Fruit fly (Drosophila melanogaster) whole organism, embryonic: ENCODE measurements around the gene Rab18.

Experiments
- B-H1 ChIP-seq: fragments of 200-800 bp; sonication (Bioruptor generic); IDR thresholded peaks from 3 replicates; pipeline ENCODE4 v1.3.6; 2022; ENCODE audit warnings: missing biosample characterization, missing genetic modification characterization
- Blimp-1 ChIP-seq: fragments of 200-800 bp; sonication (Bioruptor generic); optimal IDR thresholded peaks from 3 replicates; lab custom pipeline; 2018; ENCODE audit warnings: missing biosample characterization, missing genetic modification characterization, mild to moderate bottlenecking, moderate library complexity, missing genetic modification reagents
- Bteb2 ChIP-seq: fragments of 200-800 bp; sonication (Bioruptor generic); optimal IDR thresholded peaks from 2 replicates; lab custom pipeline; 2016; ENCODE audit warnings: missing biosample characterization, missing genetic modification characterization
- CG10267 ChIP-seq: fragments of 200-800 bp; sonication (Bioruptor generic); optimal IDR thresholded peaks from 2 replicates; lab custom pipeline; 2018; ENCODE audit warnings: missing biosample characterization, mild to moderate bottlenecking, missing genetic modification characterization, moderate library complexity
- CG10462 ChIP-seq: fragments of 200-800 bp; sonication (Bioruptor generic); optimal IDR thresholded peaks from 2 replicates; lab custom pipeline; 2016; ENCODE audit warnings: missing biosample characterization, missing genetic modification characterization
- CG10959 ChIP-seq: fragments of 200-800 bp; sonication (Bioruptor generic); IDR thresholded peaks from 2 replicates; pipeline ENCODE4 v1.3.6; 2022; ENCODE audit warnings: missing biosample characterization, missing genetic modification characterization
- CG11085 ChIP-seq: fragments of 200-800 bp; sonication (Bioruptor generic); IDR thresholded peaks from 2 replicates; pipeline ENCODE4 v1.3.6; 2022; ENCODE audit warnings: missing biosample characterization, missing genetic modification characterization
- CG13123 ChIP-seq: fragments of 200-800 bp; sonication (Bioruptor generic); optimal IDR thresholded peaks from 2 replicates; lab custom pipeline; 2016; ENCODE audit warnings: missing biosample characterization, missing genetic modification characterization
- CG14667 ChIP-seq: fragments of 200-800 bp; sonication (Bioruptor generic); IDR thresholded peaks from 2 replicates; pipeline ENCODE4 v1.3.6; 2022; ENCODE audit warnings: missing biosample characterization, missing genetic modification characterization
- CG31224 ChIP-seq: fragments of 200-800 bp; sonication (Bioruptor generic); IDR thresholded peaks from 2 replicates; pipeline ENCODE4 v1.3.6; 2022; ENCODE audit warnings: missing biosample characterization, missing genetic modification characterization
- CG4404 ChIP-seq: fragments of 200-800 bp; sonication (Bioruptor generic); IDR thresholded peaks from 2 replicates; pipeline ENCODE4 v1.3.6; 2022; ENCODE audit warnings: missing biosample characterization, missing genetic modification characterization
- CG4707 ChIP-seq: fragments of 200-800 bp; sonication (Bioruptor generic); optimal IDR thresholded peaks from 2 replicates; lab custom pipeline; 2018; ENCODE audit warnings: missing biosample characterization, mild to moderate bottlenecking, missing genetic modification characterization, moderate library complexity
- CG6765 ChIP-seq: fragments of 200-800 bp; sonication (Bioruptor generic); optimal IDR thresholded peaks from 3 replicates; lab custom pipeline; 2017; ENCODE audit warnings: missing biosample characterization, mild to moderate bottlenecking, missing genetic modification characterization
- CG7928 ChIP-seq: fragments of 200-800 bp; sonication (Bioruptor generic); optimal IDR thresholded peaks from 2 replicates; lab custom pipeline; 2017; ENCODE audit warnings: missing biosample characterization, mild to moderate bottlenecking, missing genetic modification characterization
- CG8388 ChIP-seq: fragments of 200-800 bp; sonication (Bioruptor generic); optimal IDR thresholded peaks from 2 replicates; lab custom pipeline; 2019; ENCODE audit warnings: missing biosample characterization, mild to moderate bottlenecking, missing genetic modification characterization, moderate library complexity
- CG8765 ChIP-seq: fragments of 200-800 bp; sonication (Bioruptor generic); IDR thresholded peaks from 2 replicates; pipeline ENCODE4 v1.3.6; 2022; ENCODE audit warnings: missing biosample characterization, missing genetic modification characterization
- CG9817 ChIP-seq: fragments of 200-800 bp; sonication (Bioruptor generic); optimal IDR thresholded peaks from 2 replicates; lab custom pipeline; 2018; ENCODE audit warnings: missing biosample characterization, mild to moderate bottlenecking, missing genetic modification characterization, moderate library complexity
- CkIIα-i1 ChIP-seq: fragments of 200-800 bp; sonication (Bioruptor generic); IDR thresholded peaks from 2 replicates; pipeline ENCODE4 v1.3.6; 2022; ENCODE audit warnings: missing biosample characterization, missing genetic modification characterization
- D19B ChIP-seq: fragments of 200-800 bp; sonication (Bioruptor generic); optimal IDR thresholded peaks from 2 replicates; lab custom pipeline; 2017; ENCODE audit warnings: missing biosample characterization, mild to moderate bottlenecking, missing genetic modification characterization
- Deaf1 ChIP-seq: fragments of 200-800 bp; optimal IDR thresholded peaks from 3 replicates; lab custom pipeline; 2019; ENCODE audit warnings: missing biosample characterization, mild to moderate bottlenecking, missing genetic modification characterization, moderate library complexity
- Doc2 ChIP-seq: fragments of 200-800 bp; sonication (Bioruptor generic); IDR thresholded peaks from 2 replicates; pipeline ENCODE4 v1.3.6; 2022; ENCODE audit warnings: missing biosample characterization, missing genetic modification characterization
- Hand ChIP-seq: fragments of 200-800 bp; sonication (Bioruptor generic); optimal IDR thresholded peaks from 2 replicates; lab custom pipeline; 2017; ENCODE audit warnings: mild to moderate bottlenecking, missing biosample characterization, missing genetic modification reagents, missing genetic modification characterization
- Myb ChIP-seq: fragments of 200-800 bp; sonication (Bioruptor generic); optimal IDR thresholded peaks from 2 replicates; lab custom pipeline; 2016; ENCODE audit warnings: missing biosample characterization, missing genetic modification characterization
- Neu2 ChIP-seq: fragments of 200-800 bp; sonication (Bioruptor generic); optimal IDR thresholded peaks from 3 replicates; lab custom pipeline; 2016; ENCODE audit warnings: missing biosample characterization, missing genetic modification characterization, borderline replicate concordance
- Optix ChIP-seq: fragments of 200-800 bp; sonication (Bioruptor generic); IDR thresholded peaks from 3 replicates; pipeline ENCODE4 v1.3.6; 2022; ENCODE audit warnings: missing biosample characterization, missing genetic modification characterization
- Pdp1 ChIP-seq, 2 experiments: fragments of 200-800 bp; sonication (Bioruptor generic); optimal IDR thresholded peaks; 3 replicates each; lab custom pipeline; 2016; ENCODE audit warnings: missing biosample characterization in 2 of 2, missing genetic modification characterization in 2 of 2, mild to moderate bottlenecking in 1 of 2, moderate library complexity in 1 of 2
- ato ChIP-seq: fragments of 200-800 bp; sonication (Bioruptor generic); IDR thresholded peaks from 2 replicates; pipeline ENCODE4 v1.3.6; 2022; ENCODE audit warnings: missing biosample characterization, missing genetic modification characterization; ENCODE audit not compliant: partially characterized antibody
- bowl ChIP-seq: fragments of 200-800 bp; sonication (Bioruptor generic); IDR thresholded peaks from 2 replicates; pipeline ENCODE4 v1.3.6; 2022; ENCODE audit warnings: missing biosample characterization, missing genetic modification characterization
- bsh ChIP-seq, 2 experiments: fragments of 200-800 bp; sonication (Bioruptor generic); optimal IDR thresholded peaks; 2 replicates each; lab custom pipeline; 2017 to 2018; ENCODE audit warnings: mild to moderate bottlenecking in 2 of 2, missing biosample characterization in 2 of 2, missing genetic modification characterization in 2 of 2, moderate library complexity in 1 of 2
- chinmo ChIP-seq: fragments of 200-800 bp; sonication (Bioruptor generic); IDR thresholded peaks from 4 replicates; pipeline ENCODE4 v1.3.6; 2022; ENCODE audit warnings: missing biosample characterization, missing genetic modification characterization; ENCODE audit not compliant: partially characterized antibody
- chm ChIP-seq: fragments of 200-800 bp; sonication (Bioruptor generic); IDR thresholded peaks from 2 replicates; pipeline ENCODE4 v1.3.6; 2022; ENCODE audit warnings: missing biosample characterization, missing genetic modification characterization
- crc ChIP-seq: fragments of 200-800 bp; sonication (Bioruptor generic); optimal IDR thresholded peaks from 2 replicates; lab custom pipeline; 2016; ENCODE audit warnings: missing biosample characterization, missing genetic modification characterization
- cwo ChIP-seq: fragments of 200-800 bp; sonication (Bioruptor generic); optimal IDR thresholded peaks from 3 replicates; lab custom pipeline; 2017; ENCODE audit warnings: missing biosample characterization, missing genetic modification characterization, mild to moderate bottlenecking, moderate library complexity, missing genetic modification reagents
- ems ChIP-seq: fragments of 200-800 bp; sonication (Bioruptor generic); optimal IDR thresholded peaks from 3 replicates; lab custom pipeline; 2016; ENCODE audit warnings: missing biosample characterization, missing genetic modification characterization
- grau ChIP-seq: fragments of 200-800 bp; optimal IDR thresholded peaks from 3 replicates; lab custom pipeline; 2019; ENCODE audit warnings: missing biosample characterization, mild to moderate bottlenecking, missing genetic modification characterization, moderate library complexity
- h ChIP-seq: fragments of >200 bp; optimal IDR thresholded peaks from 2 replicates; lab custom pipeline; 2017
- hkb ChIP-seq, 2 experiments: fragments of 200-800 bp in 1 of 2; fragments of >200 bp in 1 of 2; sonication (Bioruptor generic) in 1 of 2; IDR thresholded peaks in 1 of 2; optimal IDR thresholded peaks in 1 of 2; 2 replicates each; pipeline versions ENCODE4 v1.3.6 to Lab custom; 2017 to 2022; ENCODE audit warnings: missing biosample characterization in 1 of 2, missing genetic modification characterization in 1 of 2
- nau ChIP-seq: fragments of 200-800 bp; sonication (Bioruptor generic); optimal IDR thresholded peaks from 3 replicates; lab custom pipeline; 2017; ENCODE audit warnings: missing biosample characterization, mild to moderate bottlenecking, missing genetic modification characterization, missing genetic modification reagents
- nerfin-1 ChIP-seq: fragments of 200-800 bp; sonication (Bioruptor generic); optimal IDR thresholded peaks from 3 replicates; lab custom pipeline; 2019; ENCODE audit warnings: missing biosample characterization, mild to moderate bottlenecking, missing genetic modification characterization, moderate library complexity
- pfk ChIP-seq: fragments of 200-800 bp; sonication (Bioruptor generic); optimal IDR thresholded peaks from 2 replicates; lab custom pipeline; 2018; ENCODE audit warnings: missing biosample characterization, mild to moderate bottlenecking, missing genetic modification characterization, moderate library complexity
- psq ChIP-seq: fragments of 200-800 bp; sonication (Bioruptor generic); optimal IDR thresholded peaks from 2 replicates; lab custom pipeline; 2017; ENCODE audit warnings: missing biosample characterization, missing genetic modification characterization
- scrt ChIP-seq: fragments of 200-800 bp; sonication (Bioruptor generic); optimal IDR thresholded peaks from 2 replicates; lab custom pipeline; 2018; ENCODE audit warnings: missing biosample characterization, mild to moderate bottlenecking, missing genetic modification characterization, moderate library complexity
- sna ChIP-seq: fragments of 200-800 bp; sonication (Bioruptor generic); IDR thresholded peaks from 2 replicates; pipeline ENCODE4 v1.3.6; 2022; ENCODE audit warnings: missing biosample characterization, missing genetic modification characterization; ENCODE audit not compliant: partially characterized antibody
- trh ChIP-seq: fragments of 200-800 bp; sonication (Bioruptor generic); optimal IDR thresholded peaks from 2 replicates; lab custom pipeline; 2016; ENCODE audit warnings: missing biosample characterization, missing genetic modification characterization
- tup ChIP-seq: fragments of 200-800 bp; sonication (Bioruptor generic); optimal IDR thresholded peaks from 2 replicates; lab custom pipeline; 2016; ENCODE audit warnings: missing biosample characterization, mild to moderate bottlenecking, missing genetic modification characterization, moderate library complexity
- vfl ChIP-seq: fragments of 200-800 bp; sonication (Bioruptor generic); optimal IDR thresholded peaks from 2 replicates; lab custom pipeline; 2016; ENCODE audit warnings: missing biosample characterization, missing genetic modification characterization
- wor ChIP-seq: fragments of 200-800 bp; sonication (Bioruptor generic); IDR thresholded peaks from 2 replicates; pipeline ENCODE4 v1.3.6; 2022; ENCODE audit warnings: missing biosample characterization, missing genetic modification characterization

Rab18 gene

DNA sequence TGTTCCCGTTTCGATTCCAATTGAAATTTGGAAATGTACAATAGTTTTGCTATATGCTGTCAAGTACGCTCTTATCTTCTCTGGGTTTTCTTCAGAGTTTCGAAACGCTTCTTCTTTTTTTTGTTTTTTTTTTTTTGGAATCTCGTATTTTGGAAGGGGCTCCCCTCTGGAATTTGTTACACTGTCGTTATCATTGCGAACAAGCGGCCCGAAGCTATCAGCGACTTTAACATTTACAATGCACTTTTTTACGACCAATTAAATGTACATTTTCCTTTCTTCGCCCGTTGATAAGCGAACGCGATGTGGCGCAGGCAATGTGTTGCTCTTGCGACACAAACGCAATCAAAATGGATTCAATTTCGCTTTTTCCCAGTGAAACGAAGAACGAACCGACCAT is 5.2 kb upstream of the Rab18 start:
- no peak for TF ChIP-seq CG8388
- no peak for TF ChIP-seq bsh (GFP tag; optimal IDR thresholded peaks at IDR 0.05; lab: Kevin White, UChicago)
- TF ChIP-seq ems (GFP tag; lab: Kevin White, UChicago) = no peak
- no peak for TF ChIP-seq CG4404
- TF ChIP-seq Myb = no peak
- peak in 1 of 2 experiments; percentile 0 for TF ChIP-seq Pdp1 (GFP tag; optimal IDR thresholded peaks at IDR 0.05; lab: Kevin White, UChicago)
- TF ChIP-seq chinmo = 0 out of 4 replicates have a peak, but pooled peaks have one; percentile 33
- TF ChIP-seq, all 482 proteins: peak for 2

DNA sequence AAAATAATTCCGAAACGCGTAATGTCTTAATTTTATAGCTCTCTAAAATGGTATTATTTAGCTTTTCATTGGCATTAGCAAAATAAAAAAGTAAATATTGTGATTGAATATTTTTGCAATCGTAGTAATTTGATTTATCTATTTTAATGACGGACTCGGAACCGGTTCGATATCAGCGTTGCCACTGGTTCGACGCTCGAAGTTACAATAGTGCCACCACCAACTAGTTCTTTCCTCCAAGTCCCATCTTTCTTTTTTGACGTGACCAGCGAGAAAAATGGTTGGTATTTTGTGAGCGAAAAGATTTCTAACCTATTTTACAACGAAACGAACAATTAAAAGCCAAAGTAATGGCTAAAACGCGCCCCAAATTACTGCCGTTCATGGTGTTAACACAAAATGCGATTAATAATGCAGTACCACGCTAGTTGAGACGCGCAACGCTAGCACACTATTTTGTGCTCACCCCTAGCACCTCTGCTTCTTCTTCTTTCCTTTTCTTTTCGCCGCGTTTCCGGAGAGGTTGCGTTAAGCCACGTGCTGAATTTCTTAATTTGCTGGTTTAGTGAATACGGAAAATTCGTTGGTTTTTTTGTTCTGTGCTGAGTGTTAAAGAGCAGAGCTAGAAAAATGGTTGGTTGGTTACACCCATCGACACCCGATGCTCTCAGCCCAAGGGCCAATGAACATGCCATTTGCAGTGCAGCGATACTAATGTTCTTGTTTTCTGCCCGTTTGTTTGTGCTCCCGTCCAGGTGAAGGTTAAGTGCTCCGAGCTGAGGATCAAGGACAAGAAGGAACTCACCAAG is 835 bp upstream of the Rab18 start, which contains the start of gene RpL35:
Gene RpL35 (plus strand): TSS at position 159 of the 809 bp plus-strand sequence.
- TF ChIP-seq Blimp-1 (GFP tag; lab: Kevin White, UChicago) (peak; percentile 23), CG31224 (GFP tag; lab: Robert Waterston, UW) (no peak), CkIIα-i1 (GFP tag; lab: Robert Waterston, UW) (no peak), CG10267 (tag; lab: Kevin White, UChicago) (peak; percentile 42), nau (GFP tag; lab: Kevin White, UChicago) (peak; percentile 52), CG6765 (GFP tag; lab: Kevin White, UChicago) (peak; percentile 56), sna (GFP tag; lab: Robert Waterston, UW) (0 out of 2 replicates have a peak, but pooled peaks have one; percentile 43), trh (GFP tag; lab: Kevin White, UChicago) (no peak), chm (GFP tag; lab: Robert Waterston, UW) (no peak), CG11085 (GFP tag; lab: Robert Waterston, UW) (0 out of 2 replicates have a peak, but pooled peaks have one; percentile 23), bowl (GFP tag; lab: Robert Waterston, UW) (no peak), Doc2 (no peak), CG10959 (GFP tag; lab: Robert Waterston, UW) (no peak), scrt (peak; percentile 56), ato (GFP tag; lab: Robert Waterston, UW) (no peak), D19B (GFP tag; lab: Kevin White, UChicago) (peak; percentile 25), Optix (GFP tag; lab: Robert Waterston, UW) (no peak), Bteb2 (GFP tag; lab: Kevin White, UChicago) (peak; percentile 23), nerfin-1 (tag; lab: Kevin White, UChicago) (peak; percentile 57), cwo (GFP tag; lab: Kevin White, UChicago) (no peak), Neu2 (GFP tag; lab: Kevin White, UChicago) (no peak), psq (no peak), crc (no peak), wor (GFP tag; lab: Robert Waterston, UW) (no peak), CG8765 (GFP tag; lab: Robert Waterston, UW) (no peak), tup (no peak), CG9817 (tag; lab: Kevin White, UChicago) (no peak), grau (tag; lab: Kevin White, UChicago) (peak; percentile 43), CG10462 (GFP tag; lab: Kevin White, UChicago) (no peak), vfl (GFP tag; lab: Kevin White, UChicago) (peak; percentile 11), Hand (peak; percentile 49), pfk (GFP tag; lab: Kevin White, UChicago) (peak; percentile 51), CG7928 (GFP tag; lab: Kevin White, UChicago) (no peak), B-H1 (GFP tag; lab: Robert Waterston, UW) (no peak), h (lab: Kevin White, UChicago) (no peak), CG13123 (GFP tag; lab: Kevin White, UChicago) (no peak), CG4707 (GFP tag; lab: Kevin White, UChicago) (no peak), Deaf1 (peak; percentile 1), hkb (optimal IDR thresholded peaks at IDR 0.05; lab: Kevin White, UChicago) (no peak), hkb (GFP tag; IDR thresholded peaks at IDR 0.05; lab: Robert Waterston, UW) (peak; percentile 35; the same call in 1 of the 2 replicates), CG14667 (GFP tag; lab: Robert Waterston, UW) (no peak)
